Worm (Caenorhabditis elegans): ENCODE measurements around the gene R107.2.

- TF ChIP-seq dao-5 (tag; optimal IDR thresholded peaks at IDR 0.05) (no peak), him-1 (tag; optimal IDR thresholded peaks at IDR 0.05) (no peak)
Measured at ce11 chrIII:9080127-9080526, 34.4 kb upstream of the R107.2 start.
